Fruit fly (Drosophila melanogaster): ENCODE results near the gene CG17350.

Gene CG17350

DNA sequence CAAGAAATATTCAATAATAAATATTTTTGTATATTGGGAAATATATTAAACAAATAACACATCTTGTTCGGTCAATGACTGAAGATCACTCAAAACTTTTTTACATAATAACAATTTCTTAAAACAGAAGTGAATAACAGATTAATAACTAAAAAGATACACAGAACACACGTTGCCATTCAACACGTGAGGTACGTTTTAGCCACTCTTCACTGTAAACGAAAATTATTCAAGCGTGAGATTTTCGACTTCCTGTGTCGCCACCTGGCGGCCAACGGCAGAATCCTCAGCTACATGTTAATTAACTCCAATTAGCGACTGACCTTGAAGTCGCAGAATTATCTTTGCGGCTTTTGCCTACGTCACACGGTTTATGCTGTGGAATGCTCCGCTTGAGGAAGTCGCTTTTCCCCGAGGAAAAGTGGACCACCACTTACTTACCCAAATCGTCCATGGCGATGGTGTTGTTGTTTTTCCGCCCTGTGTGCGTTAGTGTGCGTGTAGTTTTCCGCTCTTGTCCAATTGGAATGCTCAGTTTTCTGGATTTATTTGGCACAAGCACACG, 45.1 kb downstream of the CG17350 start (continued):
- no peak for TF ChIP-seq Ets97D (GFP tag; optimal IDR thresholded peaks at IDR 0.05)
- no peak for TF ChIP-seq sna (GFP tag; IDR thresholded peaks at IDR 0.05; ENCODE audit: partially characterized antibody)
- peak; percentile 51; the same call in 1 of the 3 replicates for TF ChIP-seq ken (GFP tag; IDR thresholded peaks at IDR 0.05)
- peak; percentile 82; the same call in 1 of the 3 replicates for TF ChIP-seq CG2199 (GFP tag; IDR thresholded peaks at IDR 0.05)
- TF ChIP-seq fru (optimal IDR thresholded peaks at IDR 0.05): no peak
- TF ChIP-seq emc (GFP tag; optimal IDR thresholded peaks at IDR 0.05): no peak
- no peak for TF ChIP-seq hth (optimal IDR thresholded peaks at IDR 0.05)
- peak; percentile 47 for TF ChIP-seq al (GFP tag; IDR thresholded peaks at IDR 0.05)
- peak; percentile 38 for TF ChIP-seq fu2 (GFP tag; optimal IDR thresholded peaks at IDR 0.05)
- peak; percentile 78 for TF ChIP-seq dmrt99B (tag; optimal IDR thresholded peaks at IDR 0.05)
- 0 out of 3 replicates have a peak, but pooled peaks have one; percentile 32 for TF ChIP-seq so (GFP tag; IDR thresholded peaks at IDR 0.05)
- peak; percentile 69 for TF ChIP-seq E2f1 (GFP tag; IDR thresholded peaks at IDR 0.05)
- no peak for TF ChIP-seq hbn (GFP tag; IDR thresholded peaks at IDR 0.05; ENCODE audit: partially characterized antibody)
- peak; percentile 27 for TF ChIP-seq gro (GFP tag; optimal IDR thresholded peaks at IDR 0.05)
- TF ChIP-seq CG8290 (GFP tag; optimal IDR thresholded peaks at IDR 0.05): peak; percentile 63
- TF ChIP-seq CG8290 (tag; optimal IDR thresholded peaks at IDR 0.05): peak in 1 of 2 experiments; percentile 66
- peak; percentile 77 for TF ChIP-seq Lpt (GFP tag; optimal IDR thresholded peaks at IDR 0.05)
- peak; percentile 74 for TF ChIP-seq Ada2b (GFP tag; IDR thresholded peaks at IDR 0.05)
- peak; percentile 11 for TF ChIP-seq corto (GFP tag; optimal IDR thresholded peaks at IDR 0.05)
- peak; percentile 51 for TF ChIP-seq CG10267 (tag; optimal IDR thresholded peaks at IDR 0.05)
- TF ChIP-seq Hr39 (optimal IDR thresholded peaks at IDR 0.05): no peak
- TF ChIP-seq CG14441 (GFP tag; IDR thresholded peaks at IDR 0.05): peak; percentile 70
- TF ChIP-seq CG9437 (GFP tag; optimal IDR thresholded peaks at IDR 0.05): peak; percentile 44
- peak; percentile 38 for TF ChIP-seq pho (GFP tag; optimal IDR thresholded peaks at IDR 0.05)
- peak; percentile 70 for TF ChIP-seq ara (GFP tag; IDR thresholded peaks at IDR 0.05)
- TF ChIP-seq HLHmδ (GFP tag; optimal IDR thresholded peaks at IDR 0.05): no peak
- TF ChIP-seq kay (GFP tag; optimal IDR thresholded peaks at IDR 0.05): no peak
- TF ChIP-seq CG3281 (GFP tag; optimal IDR thresholded peaks at IDR 0.05): peak; percentile 80
- TF ChIP-seq CG4360 (GFP tag; IDR thresholded peaks at IDR 0.05): peak; percentile 80
- no peak for TF ChIP-seq disco-r (GFP tag; optimal IDR thresholded peaks at IDR 0.05)
- peak; percentile 82 for TF ChIP-seq CG11504 (tag; optimal IDR thresholded peaks at IDR 0.05)
- peak; percentile 69 for TF ChIP-seq tap (tag; optimal IDR thresholded peaks at IDR 0.05)
- peak; percentile 28 for TF ChIP-seq CG18476 (GFP tag; optimal IDR thresholded peaks at IDR 0.05)
- TF ChIP-seq CG12104 (GFP tag; optimal IDR thresholded peaks at IDR 0.05): peak; percentile 42
- TF ChIP-seq CG10565 (GFP tag; optimal IDR thresholded peaks at IDR 0.05): peak; percentile 20
- TF ChIP-seq CG11398 (GFP tag; optimal IDR thresholded peaks at IDR 0.05): no peak
- peak; percentile 50 for TF ChIP-seq caup (GFP tag; optimal IDR thresholded peaks at IDR 0.05; ENCODE audit: severe bottlenecking)
- TF ChIP-seq Xrp1 (GFP tag; IDR thresholded peaks at IDR 0.05): peak; percentile 75
- TF ChIP-seq CG12769 (tag; optimal IDR thresholded peaks at IDR 0.05): peak; percentile 64
- TF ChIP-seq CG5953 (GFP tag; IDR thresholded peaks at IDR 0.05): 0 out of 2 replicates have a peak, but pooled peaks have one; percentile 7
- TF ChIP-seq Eip74EF (GFP tag; optimal IDR thresholded peaks at IDR 0.05): no peak
- peak; percentile 74 for TF ChIP-seq CG4424 (GFP tag; optimal IDR thresholded peaks at IDR 0.05)
- peak; percentile 42 for TF ChIP-seq shn (GFP tag; optimal IDR thresholded peaks at IDR 0.05)
- TF ChIP-seq CG13894 (tag; optimal IDR thresholded peaks at IDR 0.05): peak; percentile 38
- TF ChIP-seq CG34376 (GFP tag; optimal IDR thresholded peaks at IDR 0.05): no peak
- no peak for TF ChIP-seq gsb (GFP tag; IDR thresholded peaks at IDR 0.05)
- 0 out of 3 replicates have a peak, but pooled peaks have one; percentile 30 for TF ChIP-seq gce (GFP tag; IDR thresholded peaks at IDR 0.05)
- peak; percentile 70 for TF ChIP-seq HLH3B (GFP tag; IDR thresholded peaks at IDR 0.05)
- no peak for TF ChIP-seq sqz (GFP tag; optimal IDR thresholded peaks at IDR 0.05)
- peak; percentile 51 for TF ChIP-seq CG11085 (GFP tag; IDR thresholded peaks at IDR 0.05)
- TF ChIP-seq zen (tag; optimal IDR thresholded peaks at IDR 0.05): peak; percentile 80
- peak; percentile 73 for TF ChIP-seq lmd (GFP tag; IDR thresholded peaks at IDR 0.05)
